Fruit fly (Drosophila melanogaster) whole organism, embryonic: Measurements from ENCODE around the gene CG17118.

Experiments
- BEAF-32 ChIP-seq: fragments of 200-800 bp; sonication (Bioruptor generic); optimal IDR thresholded peaks from 3 replicates; lab custom pipeline; 2017; ENCODE audit warnings: missing biosample characterization, missing genetic modification characterization, mild to moderate bottlenecking, moderate library complexity, missing genetic modification reagents
- CG11504 ChIP-seq: fragments of 200-800 bp; sonication (Bioruptor generic); optimal IDR thresholded peaks from 3 replicates; lab custom pipeline; 2019; ENCODE audit warnings: missing biosample characterization, mild to moderate bottlenecking, missing genetic modification characterization, moderate library complexity
- CG11560 ChIP-seq: fragments of 200-800 bp; sonication (Bioruptor generic); IDR thresholded peaks from 3 replicates; pipeline ENCODE4 v1.3.6; 2022; ENCODE audit warnings: missing biosample characterization, missing genetic modification characterization
- CG14860 ChIP-seq: fragments of 200-800 bp; sonication (Bioruptor generic); IDR thresholded peaks from 3 replicates; pipeline ENCODE4 v1.3.6; 2022; ENCODE audit warnings: missing biosample characterization, missing genetic modification characterization; ENCODE audit not compliant: partially characterized antibody
- CG15073 ChIP-seq: fragments of 200-800 bp; sonication (Bioruptor generic); optimal IDR thresholded peaks from 2 replicates; lab custom pipeline; 2016; ENCODE audit warnings: missing biosample characterization, missing genetic modification characterization
- CG15514 ChIP-seq: fragments of 200-800 bp; sonication (Bioruptor generic); optimal IDR thresholded peaks from 3 replicates; lab custom pipeline; 2017; ENCODE audit warnings: missing biosample characterization, missing genetic modification characterization, mild to moderate bottlenecking, moderate library complexity, missing genetic modification reagents
- CG1603 ChIP-seq: fragments of 200-800 bp; sonication (Bioruptor generic); optimal IDR thresholded peaks from 2 replicates; lab custom pipeline; 2019; ENCODE audit warnings: missing biosample characterization, mild to moderate bottlenecking, missing genetic modification characterization, moderate library complexity
- CG16813 ChIP-seq: fragments of 200-800 bp; sonication (Bioruptor generic); IDR thresholded peaks from 3 replicates; pipeline ENCODE4 v1.3.6; 2022; ENCODE audit warnings: missing biosample characterization, missing genetic modification characterization; ENCODE audit not compliant: partially characterized antibody
- CG2129 ChIP-seq: fragments of 200-800 bp; sonication (Bioruptor generic); IDR thresholded peaks from 2 replicates; pipeline ENCODE4 v1.3.6; 2022; ENCODE audit warnings: missing biosample characterization, missing genetic modification characterization; ENCODE audit not compliant: partially characterized antibody
- CG2712 ChIP-seq: fragments of 200-800 bp; optimal IDR thresholded peaks from 3 replicates; lab custom pipeline; 2019; ENCODE audit warnings: missing biosample characterization, mild to moderate bottlenecking, missing genetic modification characterization, moderate library complexity
- CG2875 ChIP-seq: fragments of 200-800 bp; sonication (Bioruptor generic); optimal IDR thresholded peaks from 2 replicates; lab custom pipeline; 2017; ENCODE audit warnings: missing biosample characterization, mild to moderate bottlenecking, missing genetic modification characterization, missing genetic modification reagents
- CG31365 ChIP-seq: fragments of 200-800 bp; sonication (Bioruptor generic); optimal IDR thresholded peaks from 2 replicates; lab custom pipeline; 2018; ENCODE audit warnings: missing biosample characterization, mild to moderate bottlenecking, missing genetic modification characterization
- CG34224 ChIP-seq: fragments of 200-800 bp; sonication (Bioruptor generic); IDR thresholded peaks from 3 replicates; pipeline ENCODE4 v1.3.6; 2022; ENCODE audit warnings: missing biosample characterization, missing genetic modification characterization; ENCODE audit not compliant: partially characterized antibody
- CG3726 ChIP-seq: fragments of 200-800 bp; sonication (Bioruptor generic); IDR thresholded peaks from 3 replicates; pipeline ENCODE4, ENCODE4 v1.3.6; 2022; ENCODE audit warnings: missing biosample characterization, missing genetic modification characterization
- CG4617 ChIP-seq: fragments of 200-800 bp; sonication (Bioruptor generic); optimal IDR thresholded peaks from 3 replicates; lab custom pipeline; 2016; ENCODE audit warnings: missing biosample characterization, missing genetic modification characterization, borderline replicate concordance
- CG6683 ChIP-seq: fragments of 200-800 bp; sonication (Bioruptor generic); optimal IDR thresholded peaks from 2 replicates; lab custom pipeline; 2017; ENCODE audit warnings: missing biosample characterization, mild to moderate bottlenecking, missing genetic modification characterization, missing genetic modification reagents
- CG6791 ChIP-seq: fragments of 200-800 bp; sonication (Bioruptor generic); IDR thresholded peaks from 3 replicates; pipeline ENCODE4 v1.3.6; 2022; ENCODE audit warnings: missing biosample characterization, missing genetic modification characterization; ENCODE audit not compliant: partially characterized antibody
- CTCF ChIP-seq: fragments of 200-800 bp; sonication (Bioruptor generic); optimal IDR thresholded peaks from 2 replicates; lab custom pipeline; 2017; ENCODE audit warnings: missing biosample characterization, mild to moderate bottlenecking, missing genetic modification characterization, moderate library complexity
- Dll ChIP-seq: fragments of 200-800 bp; sonication (Bioruptor generic); IDR thresholded peaks from 4 replicates; pipeline ENCODE4 v1.3.6; 2022; ENCODE audit warnings: missing biosample characterization, missing genetic modification characterization; ENCODE audit not compliant: partially characterized antibody
- Dp ChIP-seq: fragments of 200-800 bp; sonication (Bioruptor generic); optimal IDR thresholded peaks from 2 replicates; lab custom pipeline; 2018; ENCODE audit warnings: missing biosample characterization, mild to moderate bottlenecking, missing genetic modification characterization, moderate library complexity
- Dref ChIP-seq: fragments of 200-800 bp; sonication (Bioruptor generic); IDR thresholded peaks from 2 replicates; pipeline ENCODE4 v1.3.6; 2022; ENCODE audit warnings: missing biosample characterization, missing genetic modification characterization
- HLH4C ChIP-seq: fragments of 200-800 bp; sonication (Bioruptor generic); IDR thresholded peaks from 3 replicates; pipeline ENCODE4 v1.3.6; 2022; ENCODE audit warnings: missing biosample characterization, missing genetic modification characterization; ENCODE audit not compliant: partially characterized antibody
- Opbp ChIP-seq: fragments of 200-800 bp; sonication (Bioruptor generic); IDR thresholded peaks from 3 replicates; pipeline ENCODE4 v1.3.6; 2022; ENCODE audit warnings: missing biosample characterization, missing genetic modification characterization; ENCODE audit not compliant: partially characterized antibody
- Pdp1 ChIP-seq, 2 experiments: fragments of 200-800 bp; sonication (Bioruptor generic); optimal IDR thresholded peaks; 3 replicates each; lab custom pipeline; 2016; ENCODE audit warnings: missing biosample characterization in 2 of 2, missing genetic modification characterization in 2 of 2, mild to moderate bottlenecking in 1 of 2, moderate library complexity in 1 of 2
- Scr ChIP-seq: fragments of 200-800 bp; sonication (Bioruptor generic); IDR thresholded peaks from 2 replicates; pipeline ENCODE4 v1.3.6; 2022; ENCODE audit warnings: missing biosample characterization, missing genetic modification characterization; ENCODE audit not compliant: partially characterized antibody
- YL-1 ChIP-seq: fragments of 200-800 bp; sonication (Bioruptor generic); optimal IDR thresholded peaks from 3 replicates; lab custom pipeline; 2017; ENCODE audit warnings: missing biosample characterization, mild to moderate bottlenecking, missing genetic modification characterization
- bbx ChIP-seq: fragments of 200-800 bp; sonication (Bioruptor generic); IDR thresholded peaks from 2 replicates; pipeline ENCODE4 v1.3.6; 2022; ENCODE audit warnings: missing biosample characterization, missing genetic modification characterization; ENCODE audit not compliant: partially characterized antibody
- bcd ChIP-seq: fragments of 200-800 bp; sonication (Bioruptor generic); optimal IDR thresholded peaks from 2 replicates; lab custom pipeline; 2017; ENCODE audit warnings: missing biosample characterization, mild to moderate bottlenecking, missing genetic modification characterization
- crc ChIP-seq: fragments of 200-800 bp; sonication (Bioruptor generic); optimal IDR thresholded peaks from 2 replicates; lab custom pipeline; 2016; ENCODE audit warnings: missing biosample characterization, missing genetic modification characterization
- gem ChIP-seq: fragments of 200-800 bp; sonication (Bioruptor generic); optimal IDR thresholded peaks from 2 replicates; lab custom pipeline; 2019; ENCODE audit warnings: missing biosample characterization, mild to moderate bottlenecking, missing genetic modification characterization, moderate library complexity
- inv ChIP-seq: fragments of 200-800 bp; sonication (Bioruptor generic); IDR thresholded peaks from 2 replicates; pipeline ENCODE4 v1.3.6; 2022; ENCODE audit warnings: missing biosample characterization, missing genetic modification characterization; ENCODE audit not compliant: partially characterized antibody
- knrl ChIP-seq: fragments of 200-800 bp; sonication (Bioruptor generic); IDR thresholded peaks from 3 replicates; pipeline ENCODE4 v1.3.6; 2022; ENCODE audit warnings: missing biosample characterization, missing genetic modification characterization; ENCODE audit not compliant: partially characterized antibody
- nerfin-2 ChIP-seq: fragments of 200-800 bp; sonication (Bioruptor generic); IDR thresholded peaks from 2 replicates; pipeline ENCODE4 v1.3.6; 2022; ENCODE audit warnings: missing biosample characterization, missing genetic modification characterization; ENCODE audit not compliant: partially characterized antibody
- nmo ChIP-seq: fragments of 200-800 bp; sonication (Bioruptor generic); optimal IDR thresholded peaks from 2 replicates; lab custom pipeline; 2018; ENCODE audit warnings: missing biosample characterization, mild to moderate bottlenecking, missing genetic modification characterization, moderate library complexity
- phol ChIP-seq: fragments of 200-800 bp; sonication (Bioruptor generic); optimal IDR thresholded peaks from 3 replicates; lab custom pipeline; 2018; ENCODE audit warnings: missing biosample characterization, mild to moderate bottlenecking, missing genetic modification characterization, moderate library complexity
- pnt ChIP-seq: fragments of 200-800 bp; sonication (Bioruptor generic); optimal IDR thresholded peaks from 3 replicates; lab custom pipeline; 2016; ENCODE audit warnings: missing biosample characterization, missing genetic modification characterization
- pum ChIP-seq: fragments of 200-800 bp; sonication (Bioruptor generic); optimal IDR thresholded peaks from 2 replicates; lab custom pipeline; 2016; ENCODE audit warnings: missing biosample characterization, missing genetic modification characterization
- pzg ChIP-seq: fragments of 200-800 bp; sonication (Bioruptor generic); optimal IDR thresholded peaks from 3 replicates; lab custom pipeline; 2018; ENCODE audit warnings: missing biosample characterization, mild to moderate bottlenecking, missing genetic modification characterization, moderate library complexity
- row ChIP-seq: fragments of 200-800 bp; sonication (Bioruptor generic); IDR thresholded peaks from 3 replicates; pipeline ENCODE4 v1.3.6; 2022; ENCODE audit warnings: missing biosample characterization, missing genetic modification characterization
- sens ChIP-seq: fragments of 200-800 bp; sonication (Bioruptor generic); peaks from one replicate; lab custom pipeline; 2016; ENCODE audit warnings: missing biosample characterization, missing genetic modification characterization
- sna ChIP-seq: fragments of 200-800 bp; sonication (Bioruptor generic); IDR thresholded peaks from 2 replicates; pipeline ENCODE4 v1.3.6; 2022; ENCODE audit warnings: missing biosample characterization, missing genetic modification characterization; ENCODE audit not compliant: partially characterized antibody
- stwl ChIP-seq: fragments of 200-800 bp; sonication (Bioruptor generic); optimal IDR thresholded peaks from 3 replicates; lab custom pipeline; 2018; ENCODE audit warnings: missing biosample characterization, mild to moderate bottlenecking, missing genetic modification characterization, moderate library complexity
- unc-4 ChIP-seq: fragments of 200-800 bp; sonication (Bioruptor generic); IDR thresholded peaks from 2 replicates; pipeline ENCODE4 v1.3.6; 2022; ENCODE audit warnings: missing biosample characterization, missing genetic modification characterization; ENCODE audit not compliant: partially characterized antibody
- vnd ChIP-seq: fragments of 200-800 bp; sonication (Bioruptor generic); IDR thresholded peaks from 3 replicates; pipeline ENCODE4 v1.3.6; 2022; ENCODE audit warnings: missing biosample characterization, missing genetic modification characterization; ENCODE audit not compliant: partially characterized antibody

The CG17118 gene

dm6 chr2L:10721535-10721934, 8.5 kb upstream of the CG17118 start:
- TF ChIP-seq CG31365 (tag; lab: Kevin White, UChicago) (peak; percentile 77), CTCF (GFP tag; lab: Kevin White, UChicago) (peak; percentile 17), stwl (tag; lab: Kevin White, UChicago) (peak; percentile 66), bcd (no peak), CG11504 (peak; percentile 36)

- TF ChIP-seq gem (tag; lab: Kevin White, UChicago) = no peak
- TF ChIP-seq CG3726 (GFP tag; lab: Robert Waterston, UW) = peak; percentile 19; the same call in 1 of the 3 replicates
- TF ChIP-seq CG15073 (GFP tag; lab: Kevin White, UChicago) = no peak
Measured at dm6 chr2L:10723903-10724302, 6.2 kb upstream of the CG17118 start, which contains the start of gene CG6431. CG6431 (plus strand) TSS chr2L:10724203.

dm6 chr2L:10728751-10729150, 1.3 kb upstream of the CG17118 start, which contains the start of gene CG6443:
CG6443 (plus strand) TSS chr2L:10728978.
- TF ChIP-seq unc-4 (GFP tag; lab: Robert Waterston, UW) = peak; percentile 84
- TF ChIP-seq CG11560 (tag; lab: Robert Waterston, UW) = peak; percentile 97
- TF ChIP-seq inv = peak; percentile 51; the same call in 1 of the 2 replicates
- peak; percentile 74 for TF ChIP-seq CG16813 (GFP tag; lab: Robert Waterston, UW)
- TF ChIP-seq CG15514 (GFP tag; lab: Kevin White, UChicago) = peak; percentile 68
- TF ChIP-seq pum (GFP tag; lab: Kevin White, UChicago) = no peak
- TF ChIP-seq crc (GFP tag; lab: Kevin White, UChicago) = no peak
- peak; percentile 75 for TF ChIP-seq nerfin-2 (GFP tag; lab: Robert Waterston, UW)
- TF ChIP-seq Pdp1 (GFP tag; optimal IDR thresholded peaks at IDR 0.05; lab: Kevin White, UChicago) = peak in 1 of 2 experiments; percentile 12
- peak; percentile 76 for TF ChIP-seq Scr (GFP tag; lab: Robert Waterston, UW)
- no peak for TF ChIP-seq pnt (GFP tag; lab: Kevin White, UChicago)
- peak; percentile 27 for TF ChIP-seq CG1603 (tag; lab: Kevin White, UChicago)
- TF ChIP-seq row (GFP tag; lab: Robert Waterston, UW) = no peak
- peak; percentile 63 for TF ChIP-seq knrl (GFP tag; lab: Robert Waterston, UW)
- TF ChIP-seq HLH4C = peak; percentile 65
- TF ChIP-seq CG2712 (tag; lab: Kevin White, UChicago) = peak; percentile 40
- TF ChIP-seq sna (GFP tag; lab: Robert Waterston, UW) = peak; percentile 88
- TF ChIP-seq Dp (GFP tag; lab: Kevin White, UChicago) = peak; percentile 86
- TF ChIP-seq nmo (GFP tag; lab: Kevin White, UChicago) = peak; percentile 37
- TF ChIP-seq bbx = peak; percentile 68
- TF ChIP-seq CG2875 (GFP tag; lab: Kevin White, UChicago) = no peak
- TF ChIP-seq phol = peak; percentile 9
- TF ChIP-seq Dll (GFP tag; lab: Robert Waterston, UW) = peak; percentile 89
- TF ChIP-seq CG6683 (GFP tag; lab: Kevin White, UChicago) = no peak
- TF ChIP-seq stwl (tag; lab: Kevin White, UChicago) = peak; percentile 89
- TF ChIP-seq pzg (GFP tag; lab: Kevin White, UChicago) = peak; percentile 73
- peak; percentile 11 for TF ChIP-seq CG4617
- peak; percentile 80 for TF ChIP-seq BEAF-32
- TF ChIP-seq vnd = peak; percentile 58; the same call in 1 of the 3 replicates
- peak; percentile 3 for TF ChIP-seq YL-1 (GFP tag; lab: Kevin White, UChicago)
- TF ChIP-seq CG2129 (GFP tag; lab: Robert Waterston, UW) = peak; percentile 39; the same call in 1 of the 2 replicates
- TF ChIP-seq Dref (GFP tag; lab: Robert Waterston, UW) = peak; percentile 86
- peak; percentile 74 for TF ChIP-seq CG6791 (GFP tag; lab: Robert Waterston, UW)
- peak; percentile 63 for TF ChIP-seq sens
- TF ChIP-seq CG34224 (GFP tag; lab: Robert Waterston, UW) = peak; percentile 87
- peak; percentile 75; the same call in 2 of the 3 replicates for TF ChIP-seq Opbp (GFP tag; lab: Robert Waterston, UW)
- TF ChIP-seq CG14860 (GFP tag; lab: Robert Waterston, UW) = peak; percentile 67
